Worm (Caenorhabditis elegans): Measurements from ENCODE around the gene lys-10.

Gene lys-10

ce11 chrIV:8358492-8358891, 25.9 kb downstream of the lys-10 start, which contains the start of gene D2096.13:
Gene D2096.13, minus strand, starts transcription at chrIV:8358592.
- TF ChIP-seq ztf-11 (tag; optimal IDR thresholded peaks at IDR 0.05) (no peak), swsn-7 (tag; optimal IDR thresholded peaks at IDR 0.05) (no peak), irx-1 (tag; optimal IDR thresholded peaks at IDR 0.05) (no peak), C04F5.9 (tag; optimal IDR thresholded peaks at IDR 0.05) (no peak), unc-30 (tag; optimal IDR thresholded peaks at IDR 0.05) (no peak), fkh-10 (GFP tag; optimal IDR thresholded peaks at IDR 0.05) (no peak), tbx-2 (tag; optimal IDR thresholded peaks at IDR 0.05) (no peak), unc-86 (tag; optimal IDR thresholded peaks at IDR 0.05) (no peak), unc-130 (tag; optimal IDR thresholded peaks at IDR 0.05) (no peak), ces-1 (GFP tag; optimal IDR thresholded peaks at IDR 0.05) (no peak), lir-3 (tag; optimal IDR thresholded peaks at IDR 0.05; ENCODE audit: poor library complexity) (no peak), dsc-1 (tag; optimal IDR thresholded peaks at IDR 0.05) (no peak), egl-13 (tag; optimal IDR thresholded peaks at IDR 0.05) (no peak), xbp-1 (tag; optimal IDR thresholded peaks at IDR 0.05) (no peak), lin-15B (tag; optimal IDR thresholded peaks at IDR 0.05) (no peak), dpl-1 (GFP tag; optimal IDR thresholded peaks at IDR 0.05) (no peak), aha-1 (tag; optimal IDR thresholded peaks at IDR 0.05) (no peak), skn-1 (tag; optimal IDR thresholded peaks at IDR 0.05) (no peak)

ce11 chrIV:8359716-8360407, 27.2 kb downstream of the lys-10 start, which contains the start of gene D2096.5:
Gene D2096.5, minus strand, starts transcription at chrIV:8359766.
- peak; percentile 37 to 52 for TF ChIP-seq efl-1 (optimal IDR thresholded peaks at IDR 0.05)
- peak in 1 of 2 experiments; percentile 27 for TF ChIP-seq efl-1 (GFP tag; optimal IDR thresholded peaks at IDR 0.05 in 1 of 2)
- TF ChIP-seq nhr-12 (tag; optimal IDR thresholded peaks at IDR 0.05), result no peak
- peak in 1 of 2 experiments; percentile 47 for TF ChIP-seq lin-35 (GFP tag; optimal IDR thresholded peaks at IDR 0.05)
- TF ChIP-seq snu-23 (GFP tag; optimal IDR thresholded peaks at IDR 0.05), result peak; percentile 20
- TF ChIP-seq lin-39 (tag; optimal IDR thresholded peaks at IDR 0.05), result no peak
- peak; percentile 59 for TF ChIP-seq lin-14 (GFP tag; optimal IDR thresholded peaks at IDR 0.05)
- no peak for TF ChIP-seq zag-1 (tag; optimal IDR thresholded peaks at IDR 0.05)
- no peak for TF ChIP-seq nhr-76 (tag; optimal IDR thresholded peaks at IDR 0.05)
- peak; percentile 34 for TF ChIP-seq egl-13 (tag; optimal IDR thresholded peaks at IDR 0.05)
- TF ChIP-seq sox-4 (tag; optimal IDR thresholded peaks at IDR 0.05), result no peak
- peak in 1 of 3 experiments; percentile 46 for TF ChIP-seq dpl-1 (GFP tag; optimal IDR thresholded peaks at IDR 0.05)
- TF ChIP-seq xbp-1 (tag; optimal IDR thresholded peaks at IDR 0.05), result peak; percentile 13

ce11 chrIV:8360817-8361216, 28.2 kb downstream of the lys-10 start, which contains the start of gene sqv-1:
Gene sqv-1, plus strand, starts transcription at chrIV:8361117.
- TF ChIP-seq mab-9 (GFP tag; IDR thresholded peaks at IDR 0.05) (no peak), nhr-28 (tag; optimal IDR thresholded peaks at IDR 0.05) (no peak), nhr-71 (tag; optimal IDR thresholded peaks at IDR 0.05) (no peak), irx-1 (tag; optimal IDR thresholded peaks at IDR 0.05) (no peak), lir-3 (tag; optimal IDR thresholded peaks at IDR 0.05; ENCODE audit: poor library complexity) (no peak), unc-86 (tag; optimal IDR thresholded peaks at IDR 0.05) (no peak), ets-5 (GFP tag; IDR thresholded peaks at IDR 0.05) (no peak), nhr-76 (tag; optimal IDR thresholded peaks at IDR 0.05) (no peak), efl-3 (GFP tag; optimal IDR thresholded peaks at IDR 0.05) (no peak), hlh-17 (GFP tag; optimal IDR thresholded peaks at IDR 0.05; ENCODE audit: borderline replicate concordance) (no peak), sox-4 (tag; optimal IDR thresholded peaks at IDR 0.05) (no peak), pax-3 (tag; optimal IDR thresholded peaks at IDR 0.05) (no peak)

ce11 chrIV:8363163-8363562, 30.5 kb downstream of the lys-10 start, which contains the start of gene D2096.12:
Gene D2096.12, plus strand, starts transcription at chrIV:8363463.
- TF ChIP-seq pax-3 (tag; optimal IDR thresholded peaks at IDR 0.05) (no peak), ceh-8 (GFP tag; optimal IDR thresholded peaks at IDR 0.05) (no peak), ces-1 (GFP tag; optimal IDR thresholded peaks at IDR 0.05) (no peak), F16B12.6 (tag; optimal IDR thresholded peaks at IDR 0.05) (no peak), swsn-7 (tag; optimal IDR thresholded peaks at IDR 0.05) (no peak), efl-1 (optimal IDR thresholded peaks at IDR 0.05) (no peak), efl-1 (GFP tag; optimal IDR thresholded peaks at IDR 0.05 in 1 of 2) (no peak), nhr-71 (tag; optimal IDR thresholded peaks at IDR 0.05) (no peak), unc-130 (tag; optimal IDR thresholded peaks at IDR 0.05) (no peak), irx-1 (tag; optimal IDR thresholded peaks at IDR 0.05) (no peak), dpl-1 (GFP tag; optimal IDR thresholded peaks at IDR 0.05) (no peak), nhr-11 (tag; optimal IDR thresholded peaks at IDR 0.05) (no peak), ztf-4 (tag; optimal IDR thresholded peaks at IDR 0.05) (no peak), nhr-76 (tag; optimal IDR thresholded peaks at IDR 0.05) (no peak), tlp-1 (tag; optimal IDR thresholded peaks at IDR 0.05) (no peak), lir-3 (tag; optimal IDR thresholded peaks at IDR 0.05; ENCODE audit: poor library complexity) (no peak), pqm-1 (tag; optimal IDR thresholded peaks at IDR 0.05) (no peak), mep-1 (tag; optimal IDR thresholded peaks at IDR 0.05) (no peak), nhr-90 (tag; optimal IDR thresholded peaks at IDR 0.05; ENCODE audit: poor library complexity) (no peak)
